Fruit fly (Drosophila melanogaster): Measurements from ENCODE around the gene sowah.

sowah gene

dm6 chr3L:12489952-12490351 lies 82.4 kb downstream of the sowah start (continued):
- peak; percentile 69 for TF ChIP-seq lbe (GFP tag; optimal IDR thresholded peaks at IDR 0.05)
- no peak for TF ChIP-seq croc (GFP tag; conservative IDR thresholded peaks at IDR 0.05)
- TF ChIP-seq Neu2 (GFP tag; optimal IDR thresholded peaks at IDR 0.05; ENCODE audit: borderline replicate concordance) = no peak
- 0 out of 3 replicates have a peak, but pooled peaks have one; percentile 24 for TF ChIP-seq so (GFP tag; IDR thresholded peaks at IDR 0.05)
- no peak for TF ChIP-seq prd (optimal IDR thresholded peaks at IDR 0.05)
- TF ChIP-seq prd (GFP tag; IDR thresholded peaks at IDR 0.05) = no peak
- TF ChIP-seq grn (GFP tag; optimal IDR thresholded peaks at IDR 0.05) = peak; percentile 78
- TF ChIP-seq CG14441 (GFP tag; IDR thresholded peaks at IDR 0.05) = no peak
- no peak for TF ChIP-seq CG9797 (GFP tag; optimal IDR thresholded peaks at IDR 0.05)
- no peak for TF ChIP-seq CG7745 (tag; optimal IDR thresholded peaks at IDR 0.05)
- TF ChIP-seq CG7963 (GFP tag; IDR thresholded peaks at IDR 0.05; ENCODE audit: partially characterized antibody) = no peak
- TF ChIP-seq zf30C (GFP tag; optimal IDR thresholded peaks at IDR 0.05) = no peak
- peak; percentile 42; the same call in 1 of the 3 replicates for TF ChIP-seq CG34224 (GFP tag; IDR thresholded peaks at IDR 0.05; ENCODE audit: partially characterized antibody)
- no peak for TF ChIP-seq CG12299 (tag; optimal IDR thresholded peaks at IDR 0.05)
- TF ChIP-seq Trl (optimal IDR thresholded peaks at IDR 0.05) = peak; percentile 91 to 92
- no peak for TF ChIP-seq Trl (GFP tag; optimal IDR thresholded peaks at IDR 0.05)
- TF ChIP-seq stwl (tag; optimal IDR thresholded peaks at IDR 0.05) = no peak
- TF ChIP-seq dimm (GFP tag; IDR thresholded peaks at IDR 0.05) = no peak
- peak; percentile 12 for TF ChIP-seq corto (GFP tag; optimal IDR thresholded peaks at IDR 0.05)
- TF ChIP-seq CG11247 (GFP tag; IDR thresholded peaks at IDR 0.05) = no peak
- TF ChIP-seq pros (GFP tag; optimal IDR thresholded peaks at IDR 0.05) = no peak
- TF ChIP-seq en (GFP tag; optimal IDR thresholded peaks at IDR 0.05) = no peak
- TF ChIP-seq odd (GFP tag; optimal IDR thresholded peaks at IDR 0.05) = no peak
- TF ChIP-seq CG6175 (GFP tag; IDR thresholded peaks at IDR 0.05) = 0 out of 3 replicates have a peak, but pooled peaks have one; percentile 17
- peak; percentile 77 for TF ChIP-seq sd (tag; optimal IDR thresholded peaks at IDR 0.05)
- TF ChIP-seq CkIIα-i1 (GFP tag; IDR thresholded peaks at IDR 0.05) = no peak
- no peak for TF ChIP-seq Ets97D (GFP tag; optimal IDR thresholded peaks at IDR 0.05)
- TF ChIP-seq yki (optimal IDR thresholded peaks at IDR 0.05) = peak; percentile 59
- no peak for TF ChIP-seq CG31388 (GFP tag; optimal IDR thresholded peaks at IDR 0.05)
- no peak for TF ChIP-seq CG32772 (GFP tag; IDR thresholded peaks at IDR 0.05)
- no peak for TF ChIP-seq kni (GFP tag; optimal IDR thresholded peaks at IDR 0.05)
- TF ChIP-seq CG13894 (tag; optimal IDR thresholded peaks at IDR 0.05) = no peak
- no peak for TF ChIP-seq sr (GFP tag; IDR thresholded peaks at IDR 0.05)
- TF ChIP-seq lmd (GFP tag; IDR thresholded peaks at IDR 0.05) = no peak
- TF ChIP-seq tgo (GFP tag; IDR thresholded peaks at IDR 0.05) = no peak
- no peak for TF ChIP-seq knrl (GFP tag; IDR thresholded peaks at IDR 0.05; ENCODE audit: partially characterized antibody)
- 0 out of 2 replicates have a peak, but pooled peaks have one; percentile 8 for TF ChIP-seq CG13287 (GFP tag; IDR thresholded peaks at IDR 0.05; ENCODE audit: partially characterized antibody)
- no peak for TF ChIP-seq CG4282 (GFP tag; optimal IDR thresholded peaks at IDR 0.05)
- peak; percentile 21 for TF ChIP-seq CG6765 (GFP tag; optimal IDR thresholded peaks at IDR 0.05)
- TF ChIP-seq pita (GFP tag; optimal IDR thresholded peaks at IDR 0.05) = no peak
- TF ChIP-seq CG4424 (GFP tag; optimal IDR thresholded peaks at IDR 0.05) = no peak
- TF ChIP-seq CG6272 (GFP tag; IDR thresholded peaks at IDR 0.05) = no peak
- peak; percentile 79; the same call in 3 of the 4 replicates for TF ChIP-seq chinmo (GFP tag; IDR thresholded peaks at IDR 0.05; ENCODE audit: partially characterized antibody)
- TF ChIP-seq vnd (GFP tag; IDR thresholded peaks at IDR 0.05; ENCODE audit: partially characterized antibody) = no peak
- TF ChIP-seq CG34376 (GFP tag; optimal IDR thresholded peaks at IDR 0.05) = peak; percentile 25
- no peak for TF ChIP-seq pnt (GFP tag; optimal IDR thresholded peaks at IDR 0.05)
- TF ChIP-seq TFAM (GFP tag; optimal IDR thresholded peaks at IDR 0.05) = no peak
- no peak for TF ChIP-seq org-1 (GFP tag; optimal IDR thresholded peaks at IDR 0.05)
- no peak for TF ChIP-seq Chrac-16 (GFP tag; optimal IDR thresholded peaks at IDR 0.05)
- TF ChIP-seq zen (tag; optimal IDR thresholded peaks at IDR 0.05) = no peak
- no peak for TF ChIP-seq wek (GFP tag; optimal IDR thresholded peaks at IDR 0.05)
- no peak for TF ChIP-seq MESR4 (GFP tag; optimal IDR thresholded peaks at IDR 0.05)
